Worm (Caenorhabditis elegans) whole organism, L3 larva: ENCODE data around the gene srg-57.

ENCODE experiments used
- aly-2 ChIP-seq: fragments of 150-350 bp; optimal IDR thresholded peaks from 2 replicates; lab custom pipeline; 2014; ENCODE audit warnings: missing biosample characterization, missing genetic modification characterization
- ama-1 ChIP-seq: fragments of 150-350 bp; optimal IDR thresholded peaks from 2 replicates; lab custom pipeline; 2018
- ceh-82 ChIP-seq: fragments of 150-350 bp; optimal IDR thresholded peaks from 2 replicates; lab custom pipeline; 2014; ENCODE audit warnings: missing biosample characterization, missing genetic modification characterization
- daf-12 ChIP-seq: fragments of 150-350 bp; optimal IDR thresholded peaks from 2 replicates; lab custom pipeline; 2014; ENCODE audit warnings: missing biosample characterization, missing genetic modification reagents, missing genetic modification characterization
- egl-27 ChIP-seq: sonication (generic microtip); optimal IDR thresholded peaks from 4 replicates; lab custom pipeline; 2017; ENCODE audit warnings: missing biosample characterization, missing genetic modification reagents, missing genetic modification characterization
- elt-2 ChIP-seq: sonication (generic microtip); optimal IDR thresholded peaks from 2 replicates; lab custom pipeline; 2016; ENCODE audit warnings: missing genetic modification reagents, mild to moderate bottlenecking, missing genetic modification characterization, missing compliant biosample characterization
- fkh-10 ChIP-seq: sonication (generic microtip); optimal IDR thresholded peaks from 2 replicates; lab custom pipeline; 2017; ENCODE audit warnings: missing biosample characterization, missing genetic modification reagents, missing genetic modification characterization
- fkh-2 ChIP-seq: fragments of 150-350 bp; optimal IDR thresholded peaks from 2 replicates; lab custom pipeline; 2014; ENCODE audit warnings: missing biosample characterization, missing genetic modification reagents, missing genetic modification characterization
- fos-1 ChIP-seq: fragments of 150-350 bp; optimal IDR thresholded peaks from 2 replicates; lab custom pipeline; 2014; ENCODE audit warnings: missing biosample characterization, missing genetic modification characterization
- lin-15B ChIP-seq: fragments of 150-350 bp; optimal IDR thresholded peaks from 2 replicates; lab custom pipeline; 2014; ENCODE audit warnings: missing biosample characterization, missing genetic modification characterization
- mdl-1 ChIP-seq: fragments of 150-350 bp; optimal IDR thresholded peaks from 2 replicates; lab custom pipeline; 2014; ENCODE audit warnings: missing biosample characterization, missing genetic modification characterization
- nhr-25 ChIP-seq: sonication (generic microtip); optimal IDR thresholded peaks from 2 replicates; lab custom pipeline; 2017; ENCODE audit warnings: missing biosample characterization, missing genetic modification characterization
- nhr-67 ChIP-seq: fragments of 150-350 bp; optimal IDR thresholded peaks from 2 replicates; lab custom pipeline; 2014; ENCODE audit warnings: missing biosample characterization, missing genetic modification characterization
- nhr-76 ChIP-seq: fragments of 150-350 bp; sonication (generic microtip); optimal IDR thresholded peaks from 5 replicates; lab custom pipeline; 2014; ENCODE audit warnings: missing biosample characterization, missing genetic modification characterization
- pha-4 ChIP-seq: fragments of 150-350 bp; optimal IDR thresholded peaks from 2 replicates; lab custom pipeline; 2014; ENCODE audit warnings: missing biosample characterization, missing genetic modification reagents, missing genetic modification characterization
- pqm-1 ChIP-seq: fragments of 150-350 bp; optimal IDR thresholded peaks from 2 replicates; lab custom pipeline; 2017; ENCODE audit warnings: missing biosample characterization, missing genetic modification characterization, inconsistent platforms
- zag-1 ChIP-seq: fragments of 150-350 bp; optimal IDR thresholded peaks from 2 replicates; lab custom pipeline; 2014; ENCODE audit warnings: missing biosample characterization, missing genetic modification characterization
- ztf-4 ChIP-seq: fragments of 150-350 bp; optimal IDR thresholded peaks from 2 replicates; lab custom pipeline; 2014; ENCODE audit warnings: missing biosample characterization, missing genetic modification characterization

srg-57 gene

ce11 chrV:2684227-2684626 is 50.0 kb downstream of the srg-57 start:
- TF ChIP-seq fos-1 (tag; lab: Kevin White, UChicago), result no peak
- no peak for TF ChIP-seq ceh-82
- no peak for TF ChIP-seq nhr-67 (tag; lab: Kevin White, UChicago)
- no peak for TF ChIP-seq ama-1 (lab: Kevin White, UChicago)
- TF ChIP-seq egl-27, result no peak
- no peak for TF ChIP-seq pqm-1
- TF ChIP-seq nhr-76 (tag; lab: Kevin White, UChicago), result no peak
- TF ChIP-seq elt-2 (tag; lab: Kevin White, UChicago), result no peak
- TF ChIP-seq zag-1, result no peak
- TF ChIP-seq mdl-1 (tag; lab: Kevin White, UChicago), result no peak
- TF ChIP-seq, all 47 proteins: peak for 0

ce11 chrV:2683497-2683896 is 50.8 kb downstream of the srg-57 start:
- TF ChIP-seq lin-15B (no peak), daf-12 (tag; lab: Kevin White, UChicago) (no peak), ztf-4 (tag; lab: Kevin White, UChicago) (no peak), fkh-2 (tag; lab: Kevin White, UChicago) (no peak), fkh-10 (no peak), aly-2 (tag; lab: Kevin White, UChicago) (no peak), pha-4 (tag; lab: Kevin White, UChicago) (no peak), nhr-25 (no peak)
